Worm (Caenorhabditis elegans) whole organism, L3 larva: ENCODE data around the gene srg-6.

ENCODE experiments used
- aly-2 ChIP-seq: fragments of 150-350 bp; optimal IDR thresholded peaks from 2 replicates; lab custom pipeline; 2014; ENCODE audit warnings: missing biosample characterization, missing genetic modification characterization
- jun-1 ChIP-seq: fragments of 150-350 bp; optimal IDR thresholded peaks from 2 replicates; lab custom pipeline; 2014; ENCODE audit warnings: missing biosample characterization, missing genetic modification reagents, missing genetic modification characterization
- nhr-28 ChIP-seq: fragments of 150-350 bp; optimal IDR thresholded peaks from 2 replicates; lab custom pipeline; 2014; ENCODE audit warnings: missing biosample characterization, missing genetic modification characterization
- pqm-1 ChIP-seq: fragments of 150-350 bp; optimal IDR thresholded peaks from 2 replicates; lab custom pipeline; 2017; ENCODE audit warnings: missing biosample characterization, missing genetic modification characterization, inconsistent platforms
- ztf-11 ChIP-seq: fragments of 150-350 bp; optimal IDR thresholded peaks from 2 replicates; lab custom pipeline; 2014; ENCODE audit warnings: missing biosample characterization, missing genetic modification characterization

DNA sequence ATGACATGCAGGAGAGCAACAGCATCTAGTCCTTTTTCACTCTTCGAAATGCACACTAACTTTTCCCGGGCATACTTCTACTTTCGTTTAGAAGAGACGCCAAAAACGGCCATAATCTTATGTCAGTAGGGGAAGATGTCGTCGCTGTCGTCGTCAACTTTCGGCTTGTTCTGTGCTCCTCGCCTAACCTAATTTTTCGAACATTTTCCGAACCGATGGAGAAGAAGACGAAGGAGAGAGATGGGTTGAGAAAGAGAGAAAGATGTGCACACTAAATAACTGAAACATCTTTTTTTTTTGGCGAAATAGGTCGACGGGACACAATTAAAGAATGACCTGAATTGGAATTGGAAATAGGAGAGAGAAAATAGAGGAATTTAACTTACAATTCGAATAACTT, 44.5 kb upstream of the srg-6 start:
- TF ChIP-seq ztf-11: no peak
- TF ChIP-seq nhr-28 (tag; lab: Kevin White, UChicago): no peak
- TF ChIP-seq pqm-1: no peak
- TF ChIP-seq jun-1 (tag; lab: Kevin White, UChicago): no peak
- no peak for TF ChIP-seq aly-2 (tag; lab: Kevin White, UChicago)
